Worm (Caenorhabditis elegans) whole organism, L4/young adult: Measurements from ENCODE around the gene F55G1.6.

Source experiments
- W03F9.2 ChIP-seq: fragments of 150-350 bp; optimal IDR thresholded peaks from 2 replicates; lab custom pipeline; 2014; ENCODE audit warnings: missing biosample characterization, missing genetic modification characterization
- him-1 ChIP-seq: sonication (generic microtip); optimal IDR thresholded peaks from 2 replicates; lab custom pipeline; 2016; ENCODE audit warnings: missing genotype, missing genetic modification reagents, missing genetic modification characterization, missing compliant biosample characterization

DNA sequence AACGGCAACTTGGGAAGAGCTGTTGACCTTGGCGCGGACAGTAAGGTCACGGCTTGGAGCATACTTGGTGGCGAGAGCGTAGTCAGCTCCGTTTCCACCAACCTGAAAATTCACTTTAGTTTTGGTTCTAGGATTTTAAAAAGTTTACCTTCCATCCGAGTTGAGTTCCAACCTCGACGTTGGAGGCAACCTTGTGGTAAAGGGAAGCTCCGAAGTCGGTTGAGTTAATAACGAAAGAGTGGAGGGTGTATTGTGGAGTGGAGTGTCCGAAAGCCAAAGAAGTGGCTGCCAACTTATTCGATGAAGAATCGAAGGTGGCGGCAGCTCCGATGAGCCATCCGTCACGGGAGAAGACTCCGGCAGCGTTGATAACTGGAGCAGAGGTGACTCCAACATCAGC is 33.4 kb downstream of the F55G1.6 start:
- TF ChIP-seq W03F9.2 (tag; lab: Kevin White, UChicago), result no peak
- TF ChIP-seq him-1 (tag; lab: Kevin White, UChicago), result no peak
